Fruit fly (Drosophila melanogaster): ENCODE data around the gene CG17380.

The CG17380 gene

dm6 chr3R:23384591-23385260 lies 18.8 kb downstream of the CG17380 start, which contains the start of gene CG4393 (continued):
- TF ChIP-seq Dll (GFP tag; IDR thresholded peaks at IDR 0.05; ENCODE audit: partially characterized antibody) (peak; percentile 36; the same call in 2 of the 4 replicates), Awh (GFP tag; IDR thresholded peaks at IDR 0.05) (0 out of 2 replicates have a peak, but pooled peaks have one; percentile 17), CG11085 (GFP tag; IDR thresholded peaks at IDR 0.05) (no peak), CG15514 (GFP tag; optimal IDR thresholded peaks at IDR 0.05) (peak; percentile 89), abd-A (tag; optimal IDR thresholded peaks at IDR 0.05) (peak; percentile 57), Med (GFP tag) (peak; percentile 61), chinmo (GFP tag; IDR thresholded peaks at IDR 0.05; ENCODE audit: partially characterized antibody) (0 out of 4 replicates have a peak, but pooled peaks have one; percentile 44), CG8388 (GFP tag; optimal IDR thresholded peaks at IDR 0.05) (peak; percentile 94), trem (tag; optimal IDR thresholded peaks at IDR 0.05) (no peak), hbn (GFP tag; IDR thresholded peaks at IDR 0.05; ENCODE audit: partially characterized antibody) (0 out of 2 replicates have a peak, but pooled peaks have one; percentile 9), nom (GFP tag; optimal IDR thresholded peaks at IDR 0.05) (peak; percentile 80), CG2199 (GFP tag; IDR thresholded peaks at IDR 0.05) (peak; percentile 86; the same call in 1 of the 3 replicates), row (GFP tag; IDR thresholded peaks at IDR 0.05) (peak; percentile 51), aop (GFP tag; IDR thresholded peaks at IDR 0.05) (peak; percentile 2; the same call in 1 of the 2 replicates), gcm (GFP tag; optimal IDR thresholded peaks at IDR 0.05) (peak; percentile 94), CG13894 (tag; optimal IDR thresholded peaks at IDR 0.05) (peak; percentile 90), sqz (GFP tag; optimal IDR thresholded peaks at IDR 0.05) (peak; percentile 41), Jarid2 (GFP tag; optimal IDR thresholded peaks at IDR 0.05) (peak; percentile 43), CG1233 (GFP tag; optimal IDR thresholded peaks at IDR 0.05) (no peak), Blimp-1 (GFP tag; optimal IDR thresholded peaks at IDR 0.05) (peak; percentile 61), Tbp (GFP tag; optimal IDR thresholded peaks at IDR 0.05) (no peak), Trl (optimal IDR thresholded peaks at IDR 0.05) (peak; percentile 53 to 67), Trl (GFP tag; optimal IDR thresholded peaks at IDR 0.05) (no peak), gcm2 (GFP tag; optimal IDR thresholded peaks at IDR 0.05) (peak; percentile 18), bsh (GFP tag; optimal IDR thresholded peaks at IDR 0.05) (peak in 1 of 2 experiments; percentile 44), Dbx (GFP tag; IDR thresholded peaks at IDR 0.05) (0 out of 3 replicates have a peak, but pooled peaks have one; percentile 24), sens (GFP tag) (peak; percentile 49), z (GFP tag; IDR thresholded peaks at IDR 0.05) (peak; percentile 73; the same call in 2 of the 3 replicates)

- TF ChIP-seq ewg (GFP tag; optimal IDR thresholded peaks at IDR 0.05) (peak; percentile 88), Atf-2 (GFP tag; optimal IDR thresholded peaks at IDR 0.05) (no peak), abd-A (tag; optimal IDR thresholded peaks at IDR 0.05) (peak; percentile 70), Trl (optimal IDR thresholded peaks at IDR 0.05) (peak; percentile 45 to 64), Trl (GFP tag; optimal IDR thresholded peaks at IDR 0.05) (no peak), CG33557 (GFP tag; optimal IDR thresholded peaks at IDR 0.05) (no peak), CG30020 (tag; optimal IDR thresholded peaks at IDR 0.05) (no peak), wdn (GFP tag; IDR thresholded peaks at IDR 0.05) (no peak), Sry-δ (GFP tag; optimal IDR thresholded peaks at IDR 0.05) (no peak), CG15073 (GFP tag; optimal IDR thresholded peaks at IDR 0.05) (no peak), seq (GFP tag; IDR thresholded peaks at IDR 0.05) (peak; percentile 49; the same call in 1 of the 2 replicates), CG7556 (GFP tag; optimal IDR thresholded peaks at IDR 0.05) (no peak), repo (GFP tag; optimal IDR thresholded peaks at IDR 0.05) (no peak), gcm (GFP tag; optimal IDR thresholded peaks at IDR 0.05) (no peak), fd102C (GFP tag; optimal IDR thresholded peaks at IDR 0.05) (no peak), CG1832 (GFP tag; optimal IDR thresholded peaks at IDR 0.05) (no peak), exex (tag; optimal IDR thresholded peaks at IDR 0.05) (no peak), CG13123 (GFP tag; optimal IDR thresholded peaks at IDR 0.05) (no peak), Deaf1 (tag; optimal IDR thresholded peaks at IDR 0.05) (peak; percentile 11), CG1602 (GFP tag; optimal IDR thresholded peaks at IDR 0.05) (no peak), CG1233 (GFP tag; optimal IDR thresholded peaks at IDR 0.05) (no peak), CG18262 (tag; optimal IDR thresholded peaks at IDR 0.05) (no peak), Xrp1 (GFP tag; IDR thresholded peaks at IDR 0.05) (no peak), CG8290 (GFP tag; optimal IDR thresholded peaks at IDR 0.05) (no peak), CG8290 (tag; optimal IDR thresholded peaks at IDR 0.05) (no peak), oc (tag; optimal IDR thresholded peaks at IDR 0.05) (no peak), CTCF (GFP tag; optimal IDR thresholded peaks at IDR 0.05) (no peak)
Measured at dm6 chr3R:23383723-23384122, 19.8 kb downstream of the CG17380 start.

All from whole organism, embryonic.